Worm (Caenorhabditis elegans) whole organism, L4 larva: ENCODE data around the gene srd-42.

Experiments
- F26F4.8 ChIP-seq: fragments of 200-800 bp; sonication (Bioruptor generic); conservative IDR thresholded peaks from 2 replicates; pipeline ENCODE4 v1.3.6; 2022; ENCODE audit warnings: missing genetic modification characterization, missing compliant biosample characterization
- F44E2.7 ChIP-seq: fragments of 200-800 bp; sonication (Bioruptor generic); IDR thresholded peaks from 2 replicates; pipeline ENCODE4 v2.1.2; 2022; ENCODE audit warnings: missing genetic modification characterization, missing compliant biosample characterization
- F49E8.2 ChIP-seq: sonication (generic microtip); optimal IDR thresholded peaks from 2 replicates; lab custom pipeline; 2016; ENCODE audit warnings: missing compliant biosample characterization, mild to moderate bottlenecking, missing genetic modification characterization, borderline replicate concordance
- T20F7.1 ChIP-seq: fragments of 200-800 bp; sonication (Bioruptor generic); optimal IDR thresholded peaks from 2 replicates; lab custom pipeline; 2018; ENCODE audit warnings: mild to moderate bottlenecking, missing genetic modification characterization, missing compliant biosample characterization
- Y75B8A.6 ChIP-seq: fragments of 200-800 bp; sonication (Bioruptor generic); IDR thresholded peaks from 2 replicates; pipeline ENCODE4 v1.3.6; 2022; ENCODE audit warnings: missing genetic modification reagents, missing genetic modification characterization, missing compliant biosample characterization
- ZK337.2 ChIP-seq: fragments of 200-800 bp; sonication (Bioruptor generic); IDR thresholded peaks from 2 replicates; pipeline ENCODE4 v1.3.6; 2022; ENCODE audit warnings: missing genetic modification reagents, missing genetic modification characterization, missing compliant biosample characterization
- aha-1 ChIP-seq: fragments of 150-350 bp; peaks from one replicate; lab custom pipeline; 2014; ENCODE audit warnings: missing biosample characterization, missing genetic modification characterization
- ama-1 ChIP-seq: fragments of 150-350 bp; optimal IDR thresholded peaks from 2 replicates; lab custom pipeline; 2014; ENCODE audit warnings: inconsistent platforms, mixed read lengths
- attf-4 ChIP-seq: sonication (generic microtip); optimal IDR thresholded peaks from 3 replicates; lab custom pipeline; 2017; ENCODE audit warnings: missing biosample characterization, missing genetic modification characterization
- ceh-20 ChIP-seq: fragments of 200-800 bp; sonication (Bioruptor generic); IDR thresholded peaks from 2 replicates; pipeline ENCODE4 v1.3.6; 2022; ENCODE audit warnings: missing genetic modification reagents, missing genetic modification characterization, missing compliant biosample characterization
- ceh-32 ChIP-seq: sonication (generic microtip); optimal IDR thresholded peaks from 2 replicates; lab custom pipeline; 2016; ENCODE audit warnings: mild to moderate bottlenecking, missing genetic modification characterization, missing compliant biosample characterization; ENCODE audit not compliant: poor library complexity
- ceh-44 ChIP-seq: fragments of 200-800 bp; sonication (Bioruptor generic); IDR thresholded peaks from 2 replicates; pipeline ENCODE4 v1.3.6; 2022; ENCODE audit warnings: missing genetic modification reagents, missing genetic modification characterization, missing compliant biosample characterization
- ceh-82 ChIP-seq: sonication (generic microtip); optimal IDR thresholded peaks from 2 replicates; lab custom pipeline; 2017; ENCODE audit warnings: missing biosample characterization, missing genetic modification characterization
- ces-1 ChIP-seq: fragments of 150-350 bp; sonication (generic microtip); optimal IDR thresholded peaks from 4 replicates; lab custom pipeline; 2014; ENCODE audit warnings: missing biosample characterization, missing genetic modification reagents, missing genetic modification characterization
- cey-2 ChIP-seq: sonication (generic microtip); optimal IDR thresholded peaks from 3 replicates; lab custom pipeline; 2017; ENCODE audit warnings: missing genetic modification characterization, mild to moderate bottlenecking, missing compliant biosample characterization, antibody characterized with exemption, borderline replicate concordance; ENCODE audit not compliant: insufficient read depth
- ctbp-1 ChIP-seq: fragments of 200-800 bp; sonication (Bioruptor generic); IDR thresholded peaks from 2 replicates; pipeline ENCODE4 v1.3.6; 2022; ENCODE audit warnings: missing genetic modification reagents, missing genetic modification characterization, missing compliant biosample characterization
- daf-16 ChIP-seq, 3 experiments: sonication (generic microtip); optimal IDR thresholded peaks; 2 replicates each; lab custom pipeline; 2016 to 2017; ENCODE audit warnings: missing genetic modification characterization in 3 of 3, missing genetic modification reagents in 3 of 3, mild to moderate bottlenecking in 2 of 3, missing compliant biosample characterization in 2 of 3, missing biosample characterization in 1 of 3, moderate library complexity in 1 of 3
- dmd-6 ChIP-seq: fragments of 200-800 bp; sonication (Bioruptor generic); IDR thresholded peaks from 2 replicates; pipeline ENCODE4 v1.3.6; 2022; ENCODE audit warnings: missing genetic modification reagents, missing genetic modification characterization, missing compliant biosample characterization
- dmd-8 ChIP-seq: fragments of 200-800 bp; sonication (Bioruptor generic); IDR thresholded peaks from 2 replicates; pipeline ENCODE4 v1.3.6; 2022; ENCODE audit warnings: missing genetic modification characterization, missing compliant biosample characterization
- dmd-9 ChIP-seq: fragments of 200-800 bp; sonication (Bioruptor generic); IDR thresholded peaks from 2 replicates; pipeline ENCODE4 v1.3.6; 2022; ENCODE audit warnings: missing genetic modification reagents, missing genetic modification characterization, missing compliant biosample characterization
- dpl-1 ChIP-seq: fragments of 150-350 bp; optimal IDR thresholded peaks from 2 replicates; lab custom pipeline; 2014; ENCODE audit warnings: missing biosample characterization, missing genetic modification reagents, missing genetic modification characterization
- dve-1 ChIP-seq: sonication (generic microtip); optimal IDR thresholded peaks from 2 replicates; lab custom pipeline; 2017; ENCODE audit warnings: antibody characterized with exemption, mild to moderate bottlenecking, missing genetic modification characterization, missing compliant biosample characterization; ENCODE audit not compliant: insufficient read depth
- egl-27 ChIP-seq: sonication (generic microtip); optimal IDR thresholded peaks from 3 replicates; lab custom pipeline; 2017; ENCODE audit warnings: missing biosample characterization, missing genetic modification reagents, missing genetic modification characterization
- hif-1 ChIP-seq, 2 experiments: sonication (generic microtip); optimal IDR thresholded peaks; 2 replicates each; lab custom pipeline; 2016 to 2017; ENCODE audit warnings: missing compliant biosample characterization in 2 of 2, missing genetic modification characterization in 2 of 2, missing genetic modification reagents in 2 of 2, missing genotype in 2 of 2, mild to moderate bottlenecking in 1 of 2
- hlh-30 ChIP-seq: sonication (generic microtip); optimal IDR thresholded peaks from 2 replicates; lab custom pipeline; 2017; ENCODE audit warnings: antibody characterized with exemption, mild to moderate bottlenecking, missing genetic modification characterization, missing compliant biosample characterization; ENCODE audit not compliant: insufficient read depth
- lin-15B ChIP-seq: fragments of 150-350 bp; sonication (generic microtip); optimal IDR thresholded peaks from 3 replicates; lab custom pipeline; 2014; ENCODE audit warnings: missing biosample characterization, missing genetic modification characterization
- lin-39 ChIP-seq: fragments of 150-350 bp; optimal IDR thresholded peaks from 2 replicates; lab custom pipeline; 2014; ENCODE audit warnings: missing biosample characterization, missing genetic modification reagents, missing genetic modification characterization
- lir-3 ChIP-seq: sonication (generic microtip); optimal IDR thresholded peaks from 2 replicates; lab custom pipeline; 2016; ENCODE audit warnings: mild to moderate bottlenecking, missing genetic modification characterization, missing compliant biosample characterization
- lsy-2 ChIP-seq, 2 experiments: fragments of 150-350 bp in 1 of 2; sonication (generic microtip) in 1 of 2; optimal IDR thresholded peaks; 2 replicates each; lab custom pipeline; 2014 to 2017; ENCODE audit warnings: missing biosample characterization in 2 of 2, missing genetic modification characterization in 2 of 2
- mep-1 ChIP-seq: fragments of 150-350 bp; sonication (generic microtip); optimal IDR thresholded peaks from 3 replicates; lab custom pipeline; 2014; ENCODE audit warnings: missing biosample characterization, missing genetic modification characterization
- nhr-41 ChIP-seq: fragments of 200-800 bp; sonication (Bioruptor generic); IDR thresholded peaks from 2 replicates; pipeline ENCODE4 v1.3.6; 2022; ENCODE audit warnings: missing genetic modification reagents, missing genetic modification characterization, missing compliant biosample characterization
- nhr-48 ChIP-seq: sonication (generic microtip); optimal IDR thresholded peaks from 2 replicates; lab custom pipeline; 2016; ENCODE audit warnings: mild to moderate bottlenecking, missing genetic modification characterization, missing compliant biosample characterization
- nhr-6 ChIP-seq: fragments of 150-350 bp; optimal IDR thresholded peaks from 2 replicates; lab custom pipeline; 2014; ENCODE audit warnings: missing biosample characterization, missing genetic modification characterization
- nhr-76 ChIP-seq: fragments of 150-350 bp; optimal IDR thresholded peaks from 2 replicates; lab custom pipeline; 2014; ENCODE audit warnings: missing biosample characterization, missing genetic modification characterization
- pha-4 ChIP-seq, 2 experiments: fragments of 150-350 bp in 1 of 2; fragments of 200-800 bp in 1 of 2; sonication (Bioruptor generic) in 1 of 2; IDR thresholded peaks in 1 of 2; optimal IDR thresholded peaks in 1 of 2; 2 replicates each; pipeline versions ENCODE4 v1.3.6 to Lab custom; 2014 to 2022; ENCODE audit warnings: missing genetic modification characterization in 2 of 2, missing genetic modification reagents in 2 of 2, missing biosample characterization in 1 of 2, missing compliant biosample characterization in 1 of 2
- php-3 ChIP-seq: fragments of 200-800 bp; sonication (Bioruptor generic); IDR thresholded peaks from 2 replicates; pipeline ENCODE4 v1.3.6; 2022; ENCODE audit warnings: missing genetic modification reagents, missing genetic modification characterization, missing compliant biosample characterization
- saeg-2 ChIP-seq: fragments of 200-800 bp; sonication (Bioruptor generic); IDR thresholded peaks from 2 replicates; pipeline ENCODE4 v1.3.6; 2022; ENCODE audit warnings: missing genetic modification reagents, missing genetic modification characterization, missing compliant biosample characterization
- sdz-12 ChIP-seq: fragments of 200-800 bp; sonication (Bioruptor generic); optimal IDR thresholded peaks from 2 replicates; lab custom pipeline; 2018; ENCODE audit warnings: mild to moderate bottlenecking, missing genetic modification characterization, missing compliant biosample characterization
- skn-1 ChIP-seq: fragments of 150-350 bp; optimal IDR thresholded peaks from 2 replicates; lab custom pipeline; 2014; ENCODE audit warnings: missing biosample characterization, missing genetic modification characterization
- snpc-1.2 ChIP-seq: fragments of 200-800 bp; sonication (Bioruptor generic); IDR thresholded peaks from 2 replicates; pipeline ENCODE4 v1.3.6; 2022; ENCODE audit warnings: missing genetic modification reagents, missing genetic modification characterization, missing compliant biosample characterization
- tra-1 ChIP-seq: fragments of 200-800 bp; sonication (Bioruptor generic); IDR thresholded peaks from 2 replicates; pipeline ENCODE4 v1.3.6; 2022; ENCODE audit warnings: missing genetic modification reagents, missing genetic modification characterization, missing compliant biosample characterization
- zag-1 ChIP-seq: fragments of 150-350 bp; optimal IDR thresholded peaks from 2 replicates; lab custom pipeline; 2014; ENCODE audit warnings: missing biosample characterization, missing genetic modification characterization
- zfp-2 ChIP-seq: sonication (generic microtip); optimal IDR thresholded peaks from 2 replicates; lab custom pipeline; 2016; ENCODE audit warnings: mild to moderate bottlenecking, missing genetic modification characterization, missing compliant biosample characterization
- zip-11 ChIP-seq: fragments of 200-800 bp; sonication (Bioruptor generic); IDR thresholded peaks from 2 replicates; pipeline ENCODE4 v1.3.6; 2022; ENCODE audit warnings: missing genetic modification characterization, missing compliant biosample characterization
- zip-2 ChIP-seq: fragments of 150-350 bp; optimal IDR thresholded peaks from 2 replicates; lab custom pipeline; 2014; ENCODE audit warnings: missing biosample characterization, missing genetic modification characterization
- ztf-7 ChIP-seq: fragments of 150-350 bp; optimal IDR thresholded peaks from 2 replicates; lab custom pipeline; 2014; ENCODE audit warnings: missing biosample characterization, missing genetic modification characterization

Gene srd-42

ce11 chrX:13349230-13350122, 46.2 kb upstream of the srd-42 start (continued):
- TF ChIP-seq lsy-2 (tag; optimal IDR thresholded peaks at IDR 0.05; lab: Kevin White, UChicago) (peak in 1 of 2 experiments; percentile 81), zfp-2 (no peak), php-3 (0 out of 2 replicates have a peak, but pooled peaks have one; percentile 26), zip-2 (tag; lab: Kevin White, UChicago) (peak; percentile 79), ctbp-1 (GFP tag; lab: Robert Waterston, UW) (no peak), lir-3 (tag; lab: Kevin White, UChicago) (no peak), pha-4 (GFP tag; IDR thresholded peaks at IDR 0.05; lab: Robert Waterston, UW) (peak; percentile 19; the same call in 1 of the 2 replicates), pha-4 (tag; optimal IDR thresholded peaks at IDR 0.05; lab: Kevin White, UChicago) (no peak), dmd-9 (GFP tag; lab: Robert Waterston, UW) (no peak), aha-1 (tag; lab: Kevin White, UChicago) (peak; percentile 85), nhr-41 (GFP tag; lab: Robert Waterston, UW) (no peak), snpc-1.2 (GFP tag; lab: Robert Waterston, UW) (0 out of 2 replicates have a peak, but pooled peaks have one; percentile 42), ama-1 (peak; percentile 88), F49E8.2 (tag; lab: Kevin White, UChicago) (no peak), zip-11 (GFP tag; lab: Robert Waterston, UW) (no peak), sdz-12 (GFP tag; lab: Kevin White, UChicago) (no peak), tra-1 (no peak), dmd-8 (GFP tag; lab: Robert Waterston, UW) (no peak), skn-1 (tag; lab: Kevin White, UChicago) (no peak), attf-4 (tag; lab: Kevin White, UChicago) (no peak), mep-1 (peak; percentile 95)

ce11 chrX:13348417-13348816, 45.2 kb upstream of the srd-42 start:
- TF ChIP-seq dve-1 (tag; lab: Kevin White, UChicago) (peak; percentile 88), egl-27 (tag; lab: Kevin White, UChicago) (no peak), ceh-82 (tag; lab: Kevin White, UChicago) (no peak), zip-11 (GFP tag; lab: Robert Waterston, UW) (no peak), cey-2 (tag; lab: Kevin White, UChicago) (peak; percentile 64), ctbp-1 (GFP tag; lab: Robert Waterston, UW) (no peak), F26F4.8 (GFP tag; lab: Robert Waterston, UW) (no peak), ces-1 (GFP tag; lab: Kevin White, UChicago) (no peak), lin-15B (no peak), saeg-2 (GFP tag; lab: Robert Waterston, UW) (no peak), nhr-76 (no peak), dpl-1 (GFP tag; lab: Kevin White, UChicago) (peak; percentile 11), nhr-48 (tag; lab: Kevin White, UChicago) (peak; percentile 78), Y75B8A.6 (no peak), php-3 (peak; percentile 30; the same call in 1 of the 2 replicates), zip-2 (tag; lab: Kevin White, UChicago) (no peak), T20F7.1 (GFP tag; lab: Kevin White, UChicago) (peak; percentile 56), ceh-20 (GFP tag; lab: Robert Waterston, UW) (peak; percentile 66), ZK337.2 (no peak), ceh-32 (no peak), zag-1 (tag; lab: Kevin White, UChicago) (no peak), hif-1 (tag; optimal IDR thresholded peaks at IDR 0.05; lab: Kevin White, UChicago) (peak in 1 of 2 experiments; percentile 72), attf-4 (tag; lab: Kevin White, UChicago) (no peak), nhr-6 (tag; lab: Kevin White, UChicago) (peak; percentile 34), ztf-7 (tag; lab: Kevin White, UChicago) (peak; percentile 94), ceh-44 (GFP tag; lab: Robert Waterston, UW) (no peak), lin-39 (tag; lab: Kevin White, UChicago) (no peak), dmd-6 (GFP tag; lab: Robert Waterston, UW) (peak; percentile 80), mep-1 (peak; percentile 79), daf-16 (GFP tag; optimal IDR thresholded peaks at IDR 0.05; lab: Kevin White, UChicago) (no peak), daf-16 (tag; optimal IDR thresholded peaks at IDR 0.05; lab: Kevin White, UChicago) (peak; percentile 67), hlh-30 (tag; lab: Kevin White, UChicago) (peak; percentile 88), F44E2.7 (no peak)
